Worm (Caenorhabditis elegans) whole organism, dauer: ENCODE measurements around the gene T26A5.2.

Source experiments
- unc-62 ChIP-seq: sonication (generic microtip); optimal IDR thresholded peaks from 2 replicates; lab custom pipeline; 2017; ENCODE audit warnings: missing biosample characterization, missing genetic modification reagents, missing genetic modification characterization

T26A5.2 gene

ce11 chrIII:6467005-6467404, at the start of gene T26A5.2:
Gene T26A5.2 (plus strand): TSS chrIII:6467305.
- no peak for TF ChIP-seq unc-62

- TF ChIP-seq unc-62: no peak
These were observed 48.9 kb upstream of the T26A5.2 start for ce11 chrIII:6418254-6418653.

ce11 chrIII:6419409-6419944, 47.6 kb upstream of the T26A5.2 start, which contains the start of gene atgl-1:
Gene atgl-1 (minus strand): TSS chrIII:6419459.
- no peak for TF ChIP-seq unc-62

ce11 chrIII:6420201-6420600, 46.9 kb upstream of the T26A5.2 start:
- no peak for TF ChIP-seq unc-62

- TF ChIP-seq unc-62: no peak
These were observed 46.1 kb upstream of the T26A5.2 start for ce11 chrIII:6420995-6421404.

- no peak for TF ChIP-seq unc-62
These were observed 45.6 kb upstream of the T26A5.2 start for ce11 chrIII:6421473-6421872.

ce11 chrIII:6421973-6422511, 45.1 kb upstream of the T26A5.2 start:
- no peak for TF ChIP-seq unc-62

ce11 chrIII:6422721-6423120, 44.4 kb upstream of the T26A5.2 start:
- no peak for TF ChIP-seq unc-62

- no peak for TF ChIP-seq unc-62
These were observed 39.9 kb upstream of the T26A5.2 start, which contains the start of gene C05D11.8 for ce11 chrIII:6427205-6427604. Gene C05D11.8 (minus strand): TSS chrIII:6427305.

ce11 chrIII:6430834-6431233, 36.3 kb upstream of the T26A5.2 start, which contains the start of gene popl-1:
Gene popl-1 (minus strand): TSS chrIII:6430934.
- TF ChIP-seq unc-62: no peak

ce11 chrIII:6431766-6432228, 35.3 kb upstream of the T26A5.2 start, which contains the start of the genes mrps-17 and txdc-9:
Gene mrps-17 (minus strand): TSS chrIII:6431798.
Gene txdc-9 (plus strand): TSS chrIII:6432178.
- no peak for TF ChIP-seq unc-62

- TF ChIP-seq unc-62: no peak
These were observed 34.2 kb upstream of the T26A5.2 start, which contains the start of gene vps-16 for ce11 chrIII:6432939-6433338. Gene vps-16 (plus strand): TSS chrIII:6433239.

ce11 chrIII:6436308-6436707, 30.8 kb upstream of the T26A5.2 start, which contains the start of gene C05D11.1:
Gene C05D11.1 (plus strand): TSS chrIII:6436608.
- no peak for TF ChIP-seq unc-62

- TF ChIP-seq unc-62: no peak
These were observed 27.3 kb upstream of the T26A5.2 start for ce11 chrIII:6439854-6440253.

ce11 chrIII:6442305-6443125, 24.6 kb upstream of the T26A5.2 start, which contains the start of gene mel-32:
Gene mel-32 (minus strand): TSS chrIII:6443000.
- no peak for TF ChIP-seq unc-62

ce11 chrIII:6444335-6444734, 22.8 kb upstream of the T26A5.2 start, which contains the start of gene C05D11.13:
Gene C05D11.13 (minus strand): TSS chrIII:6444586.
- no peak for TF ChIP-seq unc-62

ce11 chrIII:6446807-6447206, 20.3 kb upstream of the T26A5.2 start, which contains the start of gene let-721:
Gene let-721 (minus strand): TSS chrIII:6446907.
- TF ChIP-seq unc-62: no peak
